Worm (Caenorhabditis elegans) whole organism, early embryonic: ENCODE data around the gene srlf-37.

Experiments used
- B0310.2 ChIP-seq: sonication (generic microtip); optimal IDR thresholded peaks from 2 replicates; lab custom pipeline; 2016; ENCODE audit warnings: mild to moderate bottlenecking, missing genetic modification characterization, missing compliant biosample characterization
- aly-1 ChIP-seq: sonication (generic microtip); optimal IDR thresholded peaks from 2 replicates; lab custom pipeline; 2016; ENCODE audit warnings: missing genetic modification characterization, missing compliant biosample characterization
- ama-1 ChIP-seq: fragments of 150-350 bp; optimal IDR thresholded peaks from 2 replicates; lab custom pipeline; 2014
- ceh-36 ChIP-seq: sonication (generic microtip); optimal IDR thresholded peaks from 2 replicates; lab custom pipeline; 2016; ENCODE audit warnings: missing genetic modification characterization, inconsistent platforms, missing compliant biosample characterization
- ets-7 ChIP-seq: sonication (generic microtip); optimal IDR thresholded peaks from 2 replicates; lab custom pipeline; 2016; ENCODE audit warnings: missing genotype, missing genetic modification characterization, missing compliant biosample characterization
- flt-1 ChIP-seq: fragments of 200-800 bp; sonication (Bioruptor generic); IDR thresholded peaks from 2 replicates; pipeline ENCODE4 v1.3.6; 2022; ENCODE audit warnings: missing genetic modification characterization, missing compliant biosample characterization
- hmbx-1 ChIP-seq: sonication (generic microtip); optimal IDR thresholded peaks from 2 replicates; lab custom pipeline; 2016; ENCODE audit warnings: mild to moderate bottlenecking, missing genetic modification characterization, missing compliant biosample characterization
- hmg-4 ChIP-seq: fragments of 200-800 bp; sonication (Bioruptor generic); optimal IDR thresholded peaks from 2 replicates; lab custom pipeline; 2018; ENCODE audit warnings: mild to moderate bottlenecking, missing genetic modification characterization, missing compliant biosample characterization
- hnd-1 ChIP-seq: sonication (generic microtip); optimal IDR thresholded peaks from 2 replicates; lab custom pipeline; 2016; ENCODE audit warnings: missing genetic modification characterization, missing compliant biosample characterization
- pes-1 ChIP-seq: fragments of 200-800 bp; sonication (Bioruptor generic); IDR thresholded peaks from 2 replicates; pipeline ENCODE4 v1.3.6; 2022; ENCODE audit warnings: missing genetic modification reagents, missing genetic modification characterization, missing compliant biosample characterization
- tbx-11 ChIP-seq: fragments of 200-800 bp; sonication (Bioruptor generic); IDR thresholded peaks from 2 replicates; pipeline ENCODE4 v1.3.6; 2022; ENCODE audit warnings: missing genetic modification characterization, missing compliant biosample characterization
- tbx-37 ChIP-seq: fragments of 200-800 bp; sonication (Bioruptor generic); conservative IDR thresholded peaks from 2 replicates; pipeline ENCODE4 v1.3.6; 2022; ENCODE audit warnings: missing genetic modification reagents, missing genetic modification characterization, missing compliant biosample characterization
- tra-4 ChIP-seq: sonication (generic microtip); optimal IDR thresholded peaks from 2 replicates; lab custom pipeline; 2017; ENCODE audit warnings: missing genetic modification characterization, missing compliant biosample characterization

ce11 chrV:590182-590581, 13.8 kb downstream of the srlf-37 start, which contains the start of gene ZK488.6:
- TF ChIP-seq hmg-4 (no peak), tra-4 (tag; lab: Kevin White, UChicago) (no peak), tbx-11 (GFP tag; lab: Robert Waterston, UW) (no peak), hnd-1 (tag; lab: Kevin White, UChicago) (no peak), ama-1 (lab: Kevin White, UChicago) (no peak), flt-1 (GFP tag; lab: Robert Waterston, UW) (no peak), tbx-37 (GFP tag; lab: Robert Waterston, UW) (no peak), ets-7 (tag; lab: Kevin White, UChicago) (no peak), B0310.2 (tag; lab: Kevin White, UChicago) (no peak), hmbx-1 (tag; lab: Kevin White, UChicago) (no peak), ceh-36 (tag; lab: Kevin White, UChicago) (no peak), aly-1 (tag; lab: Kevin White, UChicago) (no peak), pes-1 (GFP tag; lab: Robert Waterston, UW) (no peak)
